Worm (Caenorhabditis elegans): ENCODE measurements around the gene chst-1.

- TF ChIP-seq flt-1 (GFP tag; IDR thresholded peaks at IDR 0.05) (no peak), ztf-23 (GFP tag; IDR thresholded peaks at IDR 0.05) (no peak), ref-1 (GFP tag; conservative IDR thresholded peaks at IDR 0.05) (no peak)
Measured at ce11 chrII:8141135-8141534, 34.4 kb upstream of the chst-1 start.

All from whole organism, midembryonic.